Fruit fly (Drosophila melanogaster): Measurements from ENCODE around the gene CG31465.

DNA sequence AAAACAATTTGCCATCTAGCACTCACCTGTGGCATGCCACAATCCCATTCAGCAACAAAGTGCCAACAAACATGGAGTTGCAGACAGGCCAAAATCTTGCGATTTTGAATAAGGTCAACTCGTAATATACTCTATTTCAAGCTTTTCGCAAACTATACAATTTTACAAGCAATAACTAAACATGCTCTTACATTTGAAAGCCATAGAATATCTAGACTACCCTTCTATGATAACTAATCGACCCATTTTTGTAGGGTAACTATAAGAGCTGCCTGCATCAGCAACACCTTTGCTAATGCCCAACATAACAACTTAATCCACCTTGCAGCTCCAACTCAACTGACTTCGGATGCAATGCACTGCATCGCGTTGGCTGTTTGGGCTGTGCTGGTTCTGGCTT lies 39.9 kb downstream of the CG31465 start:
- TF ChIP-seq zen2 (GFP tag; IDR thresholded peaks at IDR 0.05; ENCODE audit: partially characterized antibody) (no peak), CG11723 (GFP tag; optimal IDR thresholded peaks at IDR 0.05) (no peak), wor (GFP tag; IDR thresholded peaks at IDR 0.05) (no peak), tin (GFP tag; optimal IDR thresholded peaks at IDR 0.05) (no peak), danr (GFP tag; IDR thresholded peaks at IDR 0.05) (no peak), tup (GFP tag; optimal IDR thresholded peaks at IDR 0.05) (no peak), salm (tag; optimal IDR thresholded peaks at IDR 0.05) (no peak), ro (GFP tag; IDR thresholded peaks at IDR 0.05) (no peak), Six4 (GFP tag; optimal IDR thresholded peaks at IDR 0.05) (no peak), hkb (optimal IDR thresholded peaks at IDR 0.05) (no peak), hkb (GFP tag; IDR thresholded peaks at IDR 0.05) (no peak)
